Worm (Caenorhabditis elegans) whole organism, L4 larva: ENCODE data around the gene F13E6.1.

Experiments
- D1046.2 ChIP-seq: fragments of 200-800 bp; sonication (Bioruptor generic); IDR thresholded peaks from 2 replicates; pipeline ENCODE4 v1.3.6; 2022; ENCODE audit warnings: missing genetic modification characterization, missing compliant biosample characterization
- F37D6.2 ChIP-seq: sonication (generic microtip); optimal IDR thresholded peaks from 2 replicates; lab custom pipeline; 2016; ENCODE audit warnings: mild to moderate bottlenecking, missing genetic modification characterization, missing compliant biosample characterization
- F49E8.2 ChIP-seq: sonication (generic microtip); optimal IDR thresholded peaks from 2 replicates; lab custom pipeline; 2016; ENCODE audit warnings: missing compliant biosample characterization, mild to moderate bottlenecking, missing genetic modification characterization, borderline replicate concordance
- R02D3.7 ChIP-seq: fragments of 150-350 bp; sonication (generic microtip); optimal IDR thresholded peaks from 3 replicates; lab custom pipeline; 2014; ENCODE audit warnings: missing biosample characterization, missing genetic modification characterization
- T20F7.1 ChIP-seq: fragments of 200-800 bp; sonication (Bioruptor generic); optimal IDR thresholded peaks from 2 replicates; lab custom pipeline; 2018; ENCODE audit warnings: mild to moderate bottlenecking, missing genetic modification characterization, missing compliant biosample characterization
- T26A8.4 ChIP-seq: fragments of 200-800 bp; sonication (Bioruptor generic); IDR thresholded peaks from 2 replicates; pipeline ENCODE4 v1.3.6; 2022; ENCODE audit warnings: missing genetic modification characterization, missing compliant biosample characterization
- Y48G9A.11 ChIP-seq: fragments of 200-800 bp; sonication (Bioruptor generic); IDR thresholded peaks from 2 replicates; pipeline ENCODE4 v1.3.6; 2022; ENCODE audit warnings: missing genetic modification reagents, missing genetic modification characterization, missing compliant biosample characterization
- Y75B8A.6 ChIP-seq: fragments of 200-800 bp; sonication (Bioruptor generic); IDR thresholded peaks from 2 replicates; pipeline ENCODE4 v1.3.6; 2022; ENCODE audit warnings: missing genetic modification reagents, missing genetic modification characterization, missing compliant biosample characterization
- ZK337.2 ChIP-seq: fragments of 200-800 bp; sonication (Bioruptor generic); IDR thresholded peaks from 2 replicates; pipeline ENCODE4 v1.3.6; 2022; ENCODE audit warnings: missing genetic modification reagents, missing genetic modification characterization, missing compliant biosample characterization
- ZK546.5 ChIP-seq, 2 experiments: sonication (generic microtip); optimal IDR thresholded peaks; 2 replicates each; lab custom pipeline; 2017; ENCODE audit warnings: missing biosample characterization in 2 of 2, missing genetic modification characterization in 2 of 2
- aha-1 ChIP-seq: fragments of 150-350 bp; peaks from one replicate; lab custom pipeline; 2014; ENCODE audit warnings: missing biosample characterization, missing genetic modification characterization
- ama-1 ChIP-seq: fragments of 150-350 bp; optimal IDR thresholded peaks from 2 replicates; lab custom pipeline; 2014; ENCODE audit warnings: inconsistent platforms, mixed read lengths
- attf-4 ChIP-seq: sonication (generic microtip); optimal IDR thresholded peaks from 3 replicates; lab custom pipeline; 2017; ENCODE audit warnings: missing biosample characterization, missing genetic modification characterization
- ceh-62 ChIP-seq: sonication (generic microtip); optimal IDR thresholded peaks from 2 replicates; lab custom pipeline; 2017; ENCODE audit warnings: missing biosample characterization, missing genetic modification characterization
- ceh-82 ChIP-seq: sonication (generic microtip); optimal IDR thresholded peaks from 2 replicates; lab custom pipeline; 2017; ENCODE audit warnings: missing biosample characterization, missing genetic modification characterization
- daf-12 ChIP-seq: fragments of 150-350 bp; optimal IDR thresholded peaks from 2 replicates; lab custom pipeline; 2014; ENCODE audit warnings: missing biosample characterization, missing genetic modification reagents, missing genetic modification characterization
- daf-16 ChIP-seq, 3 experiments: sonication (generic microtip); optimal IDR thresholded peaks; 2 replicates each; lab custom pipeline; 2016 to 2017; ENCODE audit warnings: missing genetic modification characterization in 3 of 3, missing genetic modification reagents in 3 of 3, mild to moderate bottlenecking in 2 of 3, missing compliant biosample characterization in 2 of 3, missing biosample characterization in 1 of 3, moderate library complexity in 1 of 3
- daf-8 ChIP-seq: fragments of 200-800 bp; sonication (Bioruptor generic); IDR thresholded peaks from 2 replicates; pipeline ENCODE4 v1.3.6; 2022; ENCODE audit warnings: missing genetic modification characterization, missing compliant biosample characterization
- egl-27 ChIP-seq: sonication (generic microtip); optimal IDR thresholded peaks from 3 replicates; lab custom pipeline; 2017; ENCODE audit warnings: missing biosample characterization, missing genetic modification reagents, missing genetic modification characterization
- egl-43 ChIP-seq: fragments of 200-800 bp; sonication (Bioruptor generic); IDR thresholded peaks from 2 replicates; pipeline ENCODE4 v1.3.6; 2022; ENCODE audit warnings: missing genetic modification reagents, missing genetic modification characterization, missing compliant biosample characterization
- hif-1 ChIP-seq, 2 experiments: sonication (generic microtip); optimal IDR thresholded peaks; 2 replicates each; lab custom pipeline; 2016 to 2017; ENCODE audit warnings: missing compliant biosample characterization in 2 of 2, missing genetic modification characterization in 2 of 2, missing genetic modification reagents in 2 of 2, missing genotype in 2 of 2, mild to moderate bottlenecking in 1 of 2
- hlh-11 ChIP-seq: fragments of 200-800 bp; sonication (Bioruptor generic); optimal IDR thresholded peaks from 2 replicates; lab custom pipeline; 2018; ENCODE audit warnings: mild to moderate bottlenecking, missing genetic modification characterization, missing compliant biosample characterization
- lim-7 ChIP-seq: fragments of 200-800 bp; sonication (Bioruptor generic); IDR thresholded peaks from 2 replicates; pipeline ENCODE4 v1.3.6; 2022; ENCODE audit warnings: missing genetic modification characterization, missing compliant biosample characterization
- lin-13 ChIP-seq: fragments of 150-350 bp; optimal IDR thresholded peaks from 2 replicates; lab custom pipeline; 2014; ENCODE audit warnings: missing biosample characterization, missing genetic modification reagents, missing genetic modification characterization
- lin-29 ChIP-seq: fragments of 200-800 bp; sonication (Bioruptor generic); IDR thresholded peaks from 2 replicates; pipeline ENCODE4 v1.3.6; 2022; ENCODE audit warnings: missing genetic modification reagents, missing genetic modification characterization, missing compliant biosample characterization
- lin-39 ChIP-seq: fragments of 150-350 bp; optimal IDR thresholded peaks from 2 replicates; lab custom pipeline; 2014; ENCODE audit warnings: missing biosample characterization, missing genetic modification reagents, missing genetic modification characterization
- lsy-2 ChIP-seq, 2 experiments: fragments of 150-350 bp in 1 of 2; sonication (generic microtip) in 1 of 2; optimal IDR thresholded peaks; 2 replicates each; lab custom pipeline; 2014 to 2017; ENCODE audit warnings: missing biosample characterization in 2 of 2, missing genetic modification characterization in 2 of 2
- madf-5 ChIP-seq, 2 experiments: fragments of 200-800 bp; sonication (Bioruptor generic); IDR thresholded peaks; 2 replicates each; pipeline ENCODE4 v1.3.6; 2022; ENCODE audit warnings: missing compliant biosample characterization in 2 of 2, missing genetic modification characterization in 2 of 2
- mxl-2 ChIP-seq: fragments of 200-800 bp; sonication (Bioruptor generic); conservative IDR thresholded peaks from 2 replicates; pipeline ENCODE4 v1.3.6; 2022; ENCODE audit warnings: missing genetic modification reagents, missing genetic modification characterization, missing compliant biosample characterization
- nhr-10 ChIP-seq: fragments of 150-350 bp; optimal IDR thresholded peaks from 2 replicates; lab custom pipeline; 2014; ENCODE audit warnings: missing biosample characterization, missing genetic modification characterization
- nhr-102 ChIP-seq: sonication (generic microtip); optimal IDR thresholded peaks from 2 replicates; lab custom pipeline; 2016; ENCODE audit warnings: mild to moderate bottlenecking, missing genetic modification characterization, moderate library complexity, missing compliant biosample characterization
- nhr-237 ChIP-seq: sonication (generic microtip); optimal IDR thresholded peaks from 2 replicates; lab custom pipeline; 2017; ENCODE audit warnings: missing biosample characterization, missing genetic modification characterization
- nhr-25 ChIP-seq: sonication (generic microtip); optimal IDR thresholded peaks from 2 replicates; lab custom pipeline; 2017; ENCODE audit warnings: missing genetic modification characterization, mild to moderate bottlenecking, missing compliant biosample characterization, antibody characterized with exemption, moderate library complexity, borderline replicate concordance; ENCODE audit not compliant: insufficient read depth
- nhr-41 ChIP-seq: fragments of 200-800 bp; sonication (Bioruptor generic); IDR thresholded peaks from 2 replicates; pipeline ENCODE4 v1.3.6; 2022; ENCODE audit warnings: missing genetic modification reagents, missing genetic modification characterization, missing compliant biosample characterization
- nhr-48 ChIP-seq: sonication (generic microtip); optimal IDR thresholded peaks from 2 replicates; lab custom pipeline; 2016; ENCODE audit warnings: mild to moderate bottlenecking, missing genetic modification characterization, missing compliant biosample characterization
- nhr-6 ChIP-seq: fragments of 150-350 bp; optimal IDR thresholded peaks from 2 replicates; lab custom pipeline; 2014; ENCODE audit warnings: missing biosample characterization, missing genetic modification characterization
- nhr-77 ChIP-seq: fragments of 150-350 bp; optimal IDR thresholded peaks from 2 replicates; lab custom pipeline; 2014; ENCODE audit warnings: missing biosample characterization, missing genetic modification characterization
- pha-4 ChIP-seq, 2 experiments: fragments of 150-350 bp in 1 of 2; fragments of 200-800 bp in 1 of 2; sonication (Bioruptor generic) in 1 of 2; IDR thresholded peaks in 1 of 2; optimal IDR thresholded peaks in 1 of 2; 2 replicates each; pipeline versions ENCODE4 v1.3.6 to Lab custom; 2014 to 2022; ENCODE audit warnings: missing genetic modification characterization in 2 of 2, missing genetic modification reagents in 2 of 2, missing biosample characterization in 1 of 2, missing compliant biosample characterization in 1 of 2
- rbr-2 ChIP-seq: sonication (generic microtip); optimal IDR thresholded peaks from 2 replicates; lab custom pipeline; 2016; ENCODE audit warnings: missing genotype, missing genetic modification characterization, missing compliant biosample characterization
- saeg-2 ChIP-seq: fragments of 200-800 bp; sonication (Bioruptor generic); IDR thresholded peaks from 2 replicates; pipeline ENCODE4 v1.3.6; 2022; ENCODE audit warnings: missing genetic modification reagents, missing genetic modification characterization, missing compliant biosample characterization
- sdz-12 ChIP-seq: fragments of 200-800 bp; sonication (Bioruptor generic); optimal IDR thresholded peaks from 2 replicates; lab custom pipeline; 2018; ENCODE audit warnings: mild to moderate bottlenecking, missing genetic modification characterization, missing compliant biosample characterization
- set-16 ChIP-seq: fragments of 200-800 bp; sonication (Bioruptor generic); IDR thresholded peaks from 2 replicates; pipeline ENCODE4 v1.3.6; 2022; ENCODE audit warnings: missing genetic modification reagents, missing genetic modification characterization, missing compliant biosample characterization
- skn-1 ChIP-seq: fragments of 150-350 bp; optimal IDR thresholded peaks from 2 replicates; lab custom pipeline; 2014; ENCODE audit warnings: missing biosample characterization, missing genetic modification characterization
- unc-130 ChIP-seq: sonication (generic microtip); optimal IDR thresholded peaks from 2 replicates; lab custom pipeline; 2016; ENCODE audit warnings: missing genetic modification reagents, missing genetic modification characterization, missing compliant biosample characterization
- unc-39 ChIP-seq: sonication (generic microtip); optimal IDR thresholded peaks from 2 replicates; lab custom pipeline; 2017; ENCODE audit warnings: missing biosample characterization, missing genetic modification characterization
- unc-62 ChIP-seq, 3 experiments: fragments of 150-350 bp in 1 of 3; sonication (generic microtip); optimal IDR thresholded peaks in 2 of 3; peaks in 1 of 3; 1 replicate in 1 of 3; 2 replicates in 2 of 3; lab custom pipeline; 2014 to 2017; ENCODE audit warnings: missing biosample characterization in 3 of 3, missing genetic modification characterization in 3 of 3, missing genetic modification reagents in 3 of 3, missing genotype in 1 of 3
- zfp-3 ChIP-seq: fragments of 200-800 bp; sonication (Bioruptor generic); conservative IDR thresholded peaks from 2 replicates; pipeline ENCODE4 v1.3.6; 2022; ENCODE audit warnings: missing genetic modification reagents, missing genetic modification characterization, missing compliant biosample characterization
- zip-2 ChIP-seq: fragments of 150-350 bp; optimal IDR thresholded peaks from 2 replicates; lab custom pipeline; 2014; ENCODE audit warnings: missing biosample characterization, missing genetic modification characterization

F13E6.1 gene

ce11 chrX:10667424-10668291, 9.3 kb downstream of the F13E6.1 start (continued):
- TF ChIP-seq zip-2 (tag; lab: Kevin White, UChicago) (peak; percentile 58), egl-27 (no peak), F49E8.2 (tag; lab: Kevin White, UChicago) (no peak), daf-8 (GFP tag; lab: Robert Waterston, UW) (no peak), hif-1 (tag; optimal IDR thresholded peaks at IDR 0.05; lab: Kevin White, UChicago) (no peak), nhr-77 (tag; lab: Kevin White, UChicago) (peak; percentile 39), ceh-82 (tag; lab: Kevin White, UChicago) (no peak), set-16 (no peak), hlh-11 (tag; lab: Kevin White, UChicago) (peak; percentile 25), pha-4 (GFP tag; IDR thresholded peaks at IDR 0.05; lab: Robert Waterston, UW) (0 out of 2 replicates have a peak, but pooled peaks have one; percentile 46), pha-4 (tag; optimal IDR thresholded peaks at IDR 0.05; lab: Kevin White, UChicago) (no peak), saeg-2 (GFP tag; lab: Robert Waterston, UW) (no peak), ZK337.2 (GFP tag; lab: Robert Waterston, UW) (no peak), ama-1 (lab: Kevin White, UChicago) (no peak), sdz-12 (GFP tag; lab: Kevin White, UChicago) (no peak), Y48G9A.11 (GFP tag; lab: Robert Waterston, UW) (peak; percentile 56), nhr-48 (tag; lab: Kevin White, UChicago) (no peak), lin-39 (no peak), T20F7.1 (no peak), nhr-6 (no peak), F37D6.2 (no peak), egl-43 (GFP tag; lab: Robert Waterston, UW) (peak; percentile 83), zfp-3 (no peak; the same call in 1 of the 2 replicates), daf-16 (GFP tag; optimal IDR thresholded peaks at IDR 0.05; lab: Kevin White, UChicago) (peak in 1 of 2 experiments; percentile 46), daf-16 (tag; optimal IDR thresholded peaks at IDR 0.05; lab: Kevin White, UChicago) (peak; percentile 41), madf-5 (GFP tag; IDR thresholded peaks at IDR 0.05; lab: Robert Waterston, UW) (peak; percentile 41 to 71; a peak in 2 of 4 replicates), unc-130 (GFP tag; lab: Kevin White, UChicago) (no peak), D1046.2 (GFP tag; lab: Robert Waterston, UW) (0 out of 2 replicates have a peak, but pooled peaks have one; percentile 43), ceh-62 (tag; lab: Kevin White, UChicago) (no peak), nhr-25 (no peak), lin-29 (GFP tag; lab: Robert Waterston, UW) (no peak), lsy-2 (tag; optimal IDR thresholded peaks at IDR 0.05; lab: Kevin White, UChicago) (peak in 1 of 2 experiments; percentile 46), rbr-2 (tag; lab: Kevin White, UChicago) (no peak), Y75B8A.6 (no peak), nhr-10 (tag; lab: Kevin White, UChicago) (no peak), mxl-2 (GFP tag; lab: Robert Waterston, UW) (no peak), nhr-41 (GFP tag; lab: Robert Waterston, UW) (no peak), daf-12 (no peak), attf-4 (tag; lab: Kevin White, UChicago) (no peak), T26A8.4 (peak; percentile 27), skn-1 (no peak), R02D3.7 (tag; lab: Kevin White, UChicago) (no peak), unc-62 (GFP tag; optimal IDR thresholded peaks at IDR 0.05 in 1 of 2; lab: Kevin White, UChicago) (no peak), unc-62 (tag; optimal IDR thresholded peaks at IDR 0.05; lab: Kevin White, UChicago) (no peak), nhr-102 (tag; lab: Kevin White, UChicago) (peak; percentile 49), aha-1 (tag; lab: Kevin White, UChicago) (peak; percentile 95), lin-13 (GFP tag; lab: Kevin White, UChicago) (peak; percentile 38), unc-39 (tag; lab: Kevin White, UChicago) (no peak), nhr-237 (tag; lab: Kevin White, UChicago) (no peak), lim-7 (GFP tag; lab: Robert Waterston, UW) (peak; percentile 91), ZK546.5 (tag; optimal IDR thresholded peaks at IDR 0.05; lab: Kevin White, UChicago) (no peak)
